Fruit fly (Drosophila melanogaster): ENCODE measurements around the gene Wnt4.

Gene Wnt4

DNA sequence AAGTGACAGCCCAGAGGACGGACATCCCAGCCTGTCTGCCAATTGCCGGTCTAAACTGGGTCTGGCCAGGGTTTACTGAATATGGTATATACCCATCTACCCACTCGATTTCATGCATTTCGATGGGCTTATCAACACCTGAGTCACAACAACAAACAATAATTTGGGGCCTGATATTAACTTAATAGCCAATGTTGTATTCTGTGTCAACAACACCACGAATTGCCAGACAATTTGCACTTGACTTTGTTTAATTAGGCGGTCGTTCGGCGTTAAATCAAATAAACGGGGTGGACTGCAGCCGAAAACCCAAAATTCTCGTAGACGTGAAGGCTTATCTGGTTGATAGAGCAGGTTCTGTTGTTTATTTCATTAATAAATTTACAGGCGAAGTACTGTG, 37.7 kb downstream of the Wnt4 start (continued):
- TF ChIP-seq Fer3 (tag; optimal IDR thresholded peaks at IDR 0.05) (no peak), Nf-YC (tag; optimal IDR thresholded peaks at IDR 0.05) (no peak), al (GFP tag; IDR thresholded peaks at IDR 0.05) (no peak), MESR4 (GFP tag; optimal IDR thresholded peaks at IDR 0.05) (no peak), seq (GFP tag; IDR thresholded peaks at IDR 0.05) (peak; percentile 34; the same call in 1 of the 2 replicates), CG15696 (tag; optimal IDR thresholded peaks at IDR 0.05) (no peak), sim (GFP tag; IDR thresholded peaks at IDR 0.05) (no peak), CG3847 (GFP tag; IDR thresholded peaks at IDR 0.05) (no peak), CG13123 (GFP tag; optimal IDR thresholded peaks at IDR 0.05) (peak; percentile 32), Dfd (GFP tag; optimal IDR thresholded peaks at IDR 0.05) (no peak), Ravus (GFP tag; IDR thresholded peaks at IDR 0.05) (no peak), CG13775 (GFP tag; optimal IDR thresholded peaks at IDR 0.05) (no peak), odd (GFP tag; optimal IDR thresholded peaks at IDR 0.05) (no peak), CG17328 (GFP tag; IDR thresholded peaks at IDR 0.05) (no peak), CG10267 (tag; optimal IDR thresholded peaks at IDR 0.05) (no peak), zen2 (GFP tag; IDR thresholded peaks at IDR 0.05; ENCODE audit: partially characterized antibody) (no peak), usp (GFP tag; optimal IDR thresholded peaks at IDR 0.05) (no peak), CG7556 (GFP tag; optimal IDR thresholded peaks at IDR 0.05) (no peak), Rfx (GFP tag; IDR thresholded peaks at IDR 0.05) (no peak; the same call in 1 of the 2 replicates), Max (GFP tag; optimal IDR thresholded peaks at IDR 0.05) (no peak), exex (tag; optimal IDR thresholded peaks at IDR 0.05) (peak; percentile 91), NFAT (GFP tag; IDR thresholded peaks at IDR 0.05) (no peak), GATAe (GFP tag; conservative IDR thresholded peaks at IDR 0.05) (no peak), Xrp1 (GFP tag; IDR thresholded peaks at IDR 0.05) (peak; percentile 36; the same call in 1 of the 2 replicates), Hr39 (optimal IDR thresholded peaks at IDR 0.05) (no peak), nerfin-2 (GFP tag; IDR thresholded peaks at IDR 0.05; ENCODE audit: partially characterized antibody) (no peak), CG12744 (GFP tag; optimal IDR thresholded peaks at IDR 0.05) (no peak), fu2 (GFP tag; optimal IDR thresholded peaks at IDR 0.05) (no peak), en (GFP tag; optimal IDR thresholded peaks at IDR 0.05) (no peak), Gug (GFP tag; IDR thresholded peaks at IDR 0.05) (no peak), CG34376 (GFP tag; optimal IDR thresholded peaks at IDR 0.05) (peak; percentile 23), CG8290 (GFP tag; optimal IDR thresholded peaks at IDR 0.05) (no peak), CG8290 (tag; optimal IDR thresholded peaks at IDR 0.05) (no peak), CG34224 (GFP tag; IDR thresholded peaks at IDR 0.05; ENCODE audit: partially characterized antibody) (no peak), CG8765 (GFP tag; IDR thresholded peaks at IDR 0.05) (no peak), crp (GFP tag; optimal IDR thresholded peaks at IDR 0.05) (no peak), pzg (GFP tag; optimal IDR thresholded peaks at IDR 0.05) (no peak), tup (GFP tag; optimal IDR thresholded peaks at IDR 0.05) (no peak), ap (GFP tag; IDR thresholded peaks at IDR 0.05) (no peak), ash1 (GFP tag; optimal IDR thresholded peaks at IDR 0.05) (no peak), vnd (GFP tag; IDR thresholded peaks at IDR 0.05; ENCODE audit: partially characterized antibody) (no peak), unc-4 (GFP tag; IDR thresholded peaks at IDR 0.05; ENCODE audit: partially characterized antibody) (no peak), CG12769 (tag; optimal IDR thresholded peaks at IDR 0.05) (peak; percentile 28), BEAF-32 (GFP tag; optimal IDR thresholded peaks at IDR 0.05) (no peak), CG3163 (GFP tag; optimal IDR thresholded peaks at IDR 0.05) (no peak), CG11085 (GFP tag; IDR thresholded peaks at IDR 0.05) (no peak), nom (GFP tag; optimal IDR thresholded peaks at IDR 0.05) (no peak), Usf (GFP tag; optimal IDR thresholded peaks at IDR 0.05) (no peak), CG11723 (GFP tag; optimal IDR thresholded peaks at IDR 0.05) (no peak), CG17829 (tag; optimal IDR thresholded peaks at IDR 0.05) (no peak), crc (GFP tag; optimal IDR thresholded peaks at IDR 0.05) (peak; percentile 6), Blimp-1 (GFP tag; optimal IDR thresholded peaks at IDR 0.05) (no peak)

Measured in whole organism, embryonic.